Worm (Caenorhabditis elegans) whole organism, L1 larva: ENCODE data around the gene F54F7.14.

Source experiments
- aly-2 ChIP-seq: fragments of 150-350 bp; optimal IDR thresholded peaks from 2 replicates; lab custom pipeline; 2014; ENCODE audit warnings: missing biosample characterization, missing genetic modification characterization
- ama-1 ChIP-seq: fragments of 150-350 bp; optimal IDR thresholded peaks from 2 replicates; lab custom pipeline; 2014
- fkh-10 ChIP-seq: sonication (generic microtip); optimal IDR thresholded peaks from 2 replicates; lab custom pipeline; 2017; ENCODE audit warnings: missing biosample characterization, missing genetic modification reagents, missing genetic modification characterization
- hlh-4 ChIP-seq: sonication (generic microtip); optimal IDR thresholded peaks from 2 replicates; lab custom pipeline; 2016; ENCODE audit warnings: mild to moderate bottlenecking, missing genetic modification characterization, missing compliant biosample characterization
- lsy-2 ChIP-seq, 2 experiments: fragments of 150-350 bp; optimal IDR thresholded peaks; 2 replicates each; lab custom pipeline; 2014; ENCODE audit warnings: missing biosample characterization in 2 of 2, missing genetic modification characterization in 2 of 2
- nhr-11 ChIP-seq: fragments of 150-350 bp; optimal IDR thresholded peaks from 2 replicates; lab custom pipeline; 2014; ENCODE audit warnings: missing biosample characterization, missing genetic modification characterization
- nhr-237 ChIP-seq: fragments of 150-350 bp; optimal IDR thresholded peaks from 2 replicates; lab custom pipeline; 2014; ENCODE audit warnings: missing biosample characterization, missing genetic modification characterization
- ztf-11 ChIP-seq, 2 experiments: sonication (generic microtip); optimal IDR thresholded peaks; 2 replicates each; lab custom pipeline; 2016 to 2017; ENCODE audit warnings: missing genetic modification characterization in 2 of 2, missing biosample characterization in 1 of 2, missing compliant biosample characterization in 1 of 2

ce11 chrX:11806175-11806853 is 44.4 kb upstream of the F54F7.14 start:
- no peak for TF ChIP-seq nhr-237
- no peak for TF ChIP-seq lsy-2 (tag; optimal IDR thresholded peaks at IDR 0.05; lab: Kevin White, UChicago)
- TF ChIP-seq aly-2 (tag; lab: Kevin White, UChicago), result no peak
- no peak for TF ChIP-seq ama-1
- no peak for TF ChIP-seq ztf-11 (tag; optimal IDR thresholded peaks at IDR 0.05; lab: Kevin White, UChicago)
- TF ChIP-seq hlh-4, result no peak
- TF ChIP-seq nhr-11, result no peak
- no peak for TF ChIP-seq fkh-10 (GFP tag; lab: Kevin White, UChicago)
